Fruit fly (Drosophila melanogaster): ENCODE measurements around the gene CG14050.

CG14050 gene

DNA sequence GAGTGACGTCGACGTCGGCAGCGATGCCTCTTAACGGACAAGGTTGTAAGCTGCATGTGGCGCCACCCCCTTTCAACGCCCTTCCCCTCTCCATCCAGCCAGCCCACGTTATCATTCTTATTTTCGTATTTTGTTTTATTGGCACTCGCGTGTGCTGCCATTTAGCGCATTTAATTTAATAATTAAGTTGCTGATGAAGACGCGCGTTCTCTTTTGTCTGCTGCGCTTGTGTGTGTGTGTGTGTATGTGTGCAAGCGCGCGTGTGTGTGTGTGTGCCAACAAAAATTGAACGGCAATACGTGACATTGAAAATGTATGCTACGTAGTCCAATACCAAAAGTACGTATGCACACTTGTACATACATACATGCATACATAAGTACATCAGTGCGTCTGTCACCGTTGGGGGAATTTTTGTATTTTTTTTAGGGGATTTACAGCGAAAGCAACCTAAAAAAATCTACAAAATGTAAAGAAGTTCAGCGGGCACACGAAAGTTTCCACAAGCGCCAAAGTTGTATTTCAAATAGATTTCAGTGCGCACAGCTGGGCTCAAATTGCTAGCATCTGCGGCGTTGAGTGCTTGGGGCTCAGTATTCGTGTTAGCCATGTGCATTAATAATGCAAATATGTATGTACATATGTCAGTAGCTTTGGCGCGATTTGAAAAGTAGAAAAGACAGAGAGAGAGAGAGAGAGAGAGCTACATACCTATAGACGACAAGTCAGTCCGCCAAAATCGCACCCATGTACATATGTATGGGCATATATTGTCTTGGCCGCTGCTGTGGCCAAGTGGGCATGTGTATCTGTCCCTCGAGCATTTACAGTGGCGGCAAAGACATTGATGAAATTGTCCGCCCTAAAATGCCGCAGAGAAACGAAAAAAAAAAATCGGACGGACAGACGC, 24.1 kb downstream of the CG14050 start (continued):
- TF ChIP-seq CG10462 (GFP tag; optimal IDR thresholded peaks at IDR 0.05), result peak; percentile 34
- TF ChIP-seq luna (GFP tag; optimal IDR thresholded peaks at IDR 0.05), result peak; percentile 52
- peak; percentile 78 for TF ChIP-seq CG7556 (GFP tag; optimal IDR thresholded peaks at IDR 0.05)
- TF ChIP-seq CG1529 (GFP tag; optimal IDR thresholded peaks at IDR 0.05), result peak; percentile 80
- peak; percentile 86 for TF ChIP-seq CG9609 (GFP tag; optimal IDR thresholded peaks at IDR 0.05)
- peak; percentile 78 for TF ChIP-seq Aef1 (GFP tag; IDR thresholded peaks at IDR 0.05)
- TF ChIP-seq pita (GFP tag; optimal IDR thresholded peaks at IDR 0.05), result no peak
- peak; percentile 79 for TF ChIP-seq CG9437 (GFP tag; optimal IDR thresholded peaks at IDR 0.05)
- TF ChIP-seq grau (tag; optimal IDR thresholded peaks at IDR 0.05), result peak; percentile 81
- peak; percentile 55 for TF ChIP-seq vfl (GFP tag; optimal IDR thresholded peaks at IDR 0.05)
- TF ChIP-seq Rfx (GFP tag; IDR thresholded peaks at IDR 0.05), result peak; percentile 79
- TF ChIP-seq cad (GFP tag; optimal IDR thresholded peaks at IDR 0.05), result no peak
- peak; percentile 85 for TF ChIP-seq ind (GFP tag; optimal IDR thresholded peaks at IDR 0.05)
- peak; percentile 59; the same call in 1 of the 2 replicates for TF ChIP-seq chm (GFP tag; IDR thresholded peaks at IDR 0.05)
- TF ChIP-seq Max (GFP tag; optimal IDR thresholded peaks at IDR 0.05), result peak; percentile 58
- peak; percentile 89 for TF ChIP-seq CG15269 (tag; optimal IDR thresholded peaks at IDR 0.05)
- no peak for TF ChIP-seq yki (optimal IDR thresholded peaks at IDR 0.05)
- TF ChIP-seq Asciz (GFP tag; optimal IDR thresholded peaks at IDR 0.05), result peak; percentile 73
- TF ChIP-seq Eip74EF (GFP tag; optimal IDR thresholded peaks at IDR 0.05), result peak in 1 of 2 experiments; percentile 77
- peak; percentile 76 for TF ChIP-seq al (GFP tag; IDR thresholded peaks at IDR 0.05)
- TF ChIP-seq hb (GFP tag; IDR thresholded peaks at IDR 0.05; ENCODE audit: partially characterized antibody), result no peak
- peak; percentile 81 for TF ChIP-seq croc (GFP tag; conservative IDR thresholded peaks at IDR 0.05)
- peak; percentile 79 for TF ChIP-seq NfI (GFP tag; optimal IDR thresholded peaks at IDR 0.05)
- TF ChIP-seq Pdp1 (GFP tag; optimal IDR thresholded peaks at IDR 0.05), result peak; percentile 52 to 81
- TF ChIP-seq CG18011 (GFP tag; optimal IDR thresholded peaks at IDR 0.05), result peak; percentile 44
- peak; percentile 84 for TF ChIP-seq PHDP (tag; optimal IDR thresholded peaks at IDR 0.05)
- peak; percentile 86 for TF ChIP-seq jigr1 (GFP tag; IDR thresholded peaks at IDR 0.05)
- TF ChIP-seq lmd (GFP tag; IDR thresholded peaks at IDR 0.05), result peak; percentile 90
- peak; percentile 54; the same call in 1 of the 2 replicates for TF ChIP-seq bowl (GFP tag; IDR thresholded peaks at IDR 0.05)
- no peak for TF ChIP-seq D (optimal IDR thresholded peaks at IDR 0.05)
- TF ChIP-seq D (GFP tag; optimal IDR thresholded peaks at IDR 0.05), result peak; percentile 85
- peak; percentile 64 for TF ChIP-seq CG6272 (GFP tag; IDR thresholded peaks at IDR 0.05)
- TF ChIP-seq E2f2 (GFP tag; IDR thresholded peaks at IDR 0.05), result peak; percentile 62
- peak; percentile 77 for TF ChIP-seq CG3407 (GFP tag; optimal IDR thresholded peaks at IDR 0.05)
- peak; percentile 52 for TF ChIP-seq Lhr (GFP tag; optimal IDR thresholded peaks at IDR 0.05)
- no peak for TF ChIP-seq Elba2 (GFP tag; optimal IDR thresholded peaks at IDR 0.05)
- TF ChIP-seq CG18262 (tag; optimal IDR thresholded peaks at IDR 0.05), result peak; percentile 86
- peak; percentile 41 for TF ChIP-seq Ets97D (GFP tag; optimal IDR thresholded peaks at IDR 0.05)
- TF ChIP-seq Gug (GFP tag; IDR thresholded peaks at IDR 0.05), result peak; percentile 76
- peak; percentile 82; the same call in 2 of the 3 replicates for TF ChIP-seq tgo (GFP tag; IDR thresholded peaks at IDR 0.05)
- peak; percentile 3 for TF ChIP-seq CG17912 (GFP tag; optimal IDR thresholded peaks at IDR 0.05)
- peak; percentile 74 for TF ChIP-seq pnt (GFP tag; optimal IDR thresholded peaks at IDR 0.05)
- peak; percentile 82 for TF ChIP-seq pb (GFP tag; optimal IDR thresholded peaks at IDR 0.05)
- TF ChIP-seq schlank (tag; optimal IDR thresholded peaks at IDR 0.05), result peak; percentile 60
- TF ChIP-seq so (GFP tag; IDR thresholded peaks at IDR 0.05), result peak; percentile 69; the same call in 1 of the 3 replicates
- peak; percentile 82 for TF ChIP-seq Oaz (GFP tag; IDR thresholded peaks at IDR 0.05)
- TF ChIP-seq CG18599 (GFP tag; optimal IDR thresholded peaks at IDR 0.05), result peak; percentile 86
- TF ChIP-seq dpn (GFP tag; optimal IDR thresholded peaks at IDR 0.05), result peak; percentile 77 to 87
- TF ChIP-seq insv (GFP tag; optimal IDR thresholded peaks at IDR 0.05), result peak in 1 of 2 experiments; percentile 22
